Worm (Caenorhabditis elegans) whole organism, L3 larva: ENCODE results near the gene K07F5.15.

Experiments used
- aly-2 ChIP-seq: fragments of 150-350 bp; optimal IDR thresholded peaks from 2 replicates; lab custom pipeline; 2014; ENCODE audit warnings: missing biosample characterization, missing genetic modification characterization
- ceh-82 ChIP-seq: fragments of 150-350 bp; optimal IDR thresholded peaks from 2 replicates; lab custom pipeline; 2014; ENCODE audit warnings: missing biosample characterization, missing genetic modification characterization
- egl-27 ChIP-seq: sonication (generic microtip); optimal IDR thresholded peaks from 4 replicates; lab custom pipeline; 2017; ENCODE audit warnings: missing biosample characterization, missing genetic modification reagents, missing genetic modification characterization
- lsy-12 ChIP-seq: sonication (generic microtip); optimal IDR thresholded peaks from 2 replicates; lab custom pipeline; 2016; ENCODE audit warnings: mild to moderate bottlenecking, missing genetic modification characterization, missing compliant biosample characterization
- nhr-11 ChIP-seq: fragments of 150-350 bp; optimal IDR thresholded peaks from 2 replicates; lab custom pipeline; 2014; ENCODE audit warnings: missing biosample characterization, missing genetic modification characterization
- nhr-237 ChIP-seq: fragments of 150-350 bp; optimal IDR thresholded peaks from 2 replicates; lab custom pipeline; 2014; ENCODE audit warnings: missing biosample characterization, missing genetic modification characterization
- nhr-25 ChIP-seq: sonication (generic microtip); optimal IDR thresholded peaks from 2 replicates; lab custom pipeline; 2017; ENCODE audit warnings: missing biosample characterization, missing genetic modification characterization
- tbx-2 ChIP-seq: sonication (generic microtip); optimal IDR thresholded peaks from 2 replicates; lab custom pipeline; 2016; ENCODE audit warnings: mild to moderate bottlenecking, missing genetic modification characterization, missing compliant biosample characterization

ce11 chrIV:9849624-9850023, 15.3 kb upstream of the K07F5.15 start, which contains the start of gene K07F5.8:
- no peak for TF ChIP-seq aly-2 (tag; lab: Kevin White, UChicago)
- TF ChIP-seq tbx-2 (tag; lab: Kevin White, UChicago) = no peak
- TF ChIP-seq nhr-11 (tag; lab: Kevin White, UChicago) = no peak
- no peak for TF ChIP-seq nhr-237 (tag; lab: Kevin White, UChicago)
- TF ChIP-seq lsy-12 (tag; lab: Kevin White, UChicago) = no peak
- no peak for TF ChIP-seq egl-27
- TF ChIP-seq ceh-82 (tag; lab: Kevin White, UChicago) = no peak
- no peak for TF ChIP-seq nhr-25 (tag; lab: Kevin White, UChicago)
